Worm (Caenorhabditis elegans) whole organism, midembryonic: Measurements from ENCODE around the gene txt-19.

Experiments
- T22C8.4 ChIP-seq: fragments of 200-800 bp; sonication (Bioruptor generic); IDR thresholded peaks from 2 replicates; pipeline ENCODE4 v1.3.6; 2022; ENCODE audit warnings: missing genetic modification characterization, missing compliant biosample characterization
- klf-2 ChIP-seq: fragments of 200-800 bp; sonication (Bioruptor generic); conservative IDR thresholded peaks from 2 replicates; pipeline ENCODE4 v1.3.6; 2022; ENCODE audit warnings: missing genetic modification reagents, missing genetic modification characterization, missing compliant biosample characterization
- tab-1 ChIP-seq: fragments of 200-800 bp; sonication (Bioruptor generic); IDR thresholded peaks from 2 replicates; pipeline ENCODE4 v1.3.6; 2022; ENCODE audit warnings: missing genetic modification characterization, missing compliant biosample characterization
- ztf-23 ChIP-seq: fragments of 200-800 bp; sonication (Bioruptor generic); IDR thresholded peaks from 2 replicates; pipeline ENCODE4 v1.3.6; 2022; ENCODE audit warnings: missing genetic modification reagents, missing genetic modification characterization, missing compliant biosample characterization
- ztf-29 ChIP-seq: fragments of 200-800 bp; sonication (Bioruptor generic); IDR thresholded peaks from 2 replicates; pipeline ENCODE4 v1.3.6; 2022; ENCODE audit warnings: missing genetic modification reagents, missing genetic modification characterization, missing compliant biosample characterization

DNA sequence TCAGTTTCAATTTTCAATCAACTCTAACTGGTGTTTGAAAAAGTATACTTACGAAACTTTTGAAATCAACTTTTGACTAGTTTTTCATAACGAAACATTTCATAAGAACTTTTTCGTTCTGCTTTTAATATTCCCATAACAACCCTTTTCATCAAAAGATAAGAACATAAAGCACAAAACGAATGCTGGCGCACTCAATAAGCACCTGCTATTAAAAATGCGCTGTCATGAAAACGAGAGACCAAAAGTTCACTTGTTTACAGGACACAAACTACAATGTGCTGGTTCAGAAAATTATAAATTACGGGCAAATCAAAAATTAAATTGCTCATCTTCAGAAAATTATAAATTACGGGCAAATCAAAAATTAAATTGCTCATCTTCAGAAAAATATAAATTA, 45.4 kb downstream of the txt-19 start:
- TF ChIP-seq ztf-23: no peak
- TF ChIP-seq ztf-29: no peak
- TF ChIP-seq klf-2 (GFP tag; lab: Robert Waterston, UW): no peak
- TF ChIP-seq T22C8.4 (GFP tag; lab: Robert Waterston, UW): no peak
- no peak for TF ChIP-seq tab-1 (GFP tag; lab: Robert Waterston, UW)
